In genomic region chr3R:21989770-21990169, dm6 we compare ENCODE assay signal across 4 fruit fly cellular contexts.
TF ChIP-seq lines count a peak whose summit lies in the region.

No protein-coding gene starts in this region.

- no peak for TF ChIP-seq CTCF in whole organism, embryonic (GFP tag; optimal IDR thresholded peaks at IDR 0.05; lab: Kevin White, UChicago)

TF ChIP-seq in whole organism, adult, 20 proteins besides CTCF, POLR2A, EP300 and RAD21:
- TF ChIP-seq CG11617 (GFP tag; optimal IDR thresholded peaks at IDR 0.05; lab: Kevin White, UChicago), result no peak
- TF ChIP-seq kay (GFP tag; lab: Kevin White, UChicago; ENCODE audit: borderline replicate concordance), result no peak
- no peak for TF ChIP-seq CG7045 (GFP tag; optimal IDR thresholded peaks at IDR 0.05; lab: Kevin White, UChicago)
- TF ChIP-seq CG5204 (GFP tag; optimal IDR thresholded peaks at IDR 0.05; lab: Kevin White, UChicago), result no peak
- TF ChIP-seq cic (GFP tag; optimal IDR thresholded peaks at IDR 0.05; lab: Kevin White, UChicago), result no peak
- no peak for TF ChIP-seq Clk (GFP tag; optimal IDR thresholded peaks at IDR 0.05; lab: Kevin White, UChicago)
- no peak for TF ChIP-seq Crg-1 (GFP tag; optimal IDR thresholded peaks at IDR 0.05; lab: Kevin White, UChicago)
- peak; percentile 31 for TF ChIP-seq tj (GFP tag; optimal IDR thresholded peaks at IDR 0.05; lab: Kevin White, UChicago)
- TF ChIP-seq Mnt (GFP tag; optimal IDR thresholded peaks at IDR 0.05; lab: Kevin White, UChicago), result no peak

TF ChIP-seq in whole organism, embryonic, 481 proteins besides CTCF, POLR2A, EP300 and RAD21:
- TF ChIP-seq Ets65A (GFP tag; lab: Kevin White, UChicago) (peak; percentile 46), CG8924 (tag; optimal IDR thresholded peaks at IDR 0.05; lab: Kevin White, UChicago) (no peak), Spps (tag; optimal IDR thresholded peaks at IDR 0.05; lab: Kevin White, UChicago) (no peak), Drgx (GFP tag; IDR thresholded peaks at IDR 0.05; lab: Robert Waterston, UW) (peak; percentile 45; the same call in 1 of the 2 replicates)

TF ChIP-seq in whole organism, prepupa, 60 proteins besides CTCF, POLR2A, EP300 and RAD21:
- TF ChIP-seq CG6163 (GFP tag; IDR thresholded peaks at IDR 0.05; lab: Robert Waterston, UW), result 0 out of 3 replicates have a peak, but pooled peaks have one; percentile 8
- TF ChIP-seq Sox15 (GFP tag; optimal IDR thresholded peaks at IDR 0.05; lab: Kevin White, UChicago), result no peak
- no peak for TF ChIP-seq CG11762 (GFP tag; optimal IDR thresholded peaks at IDR 0.05; lab: Kevin White, UChicago; ENCODE audit: insufficient read depth)
- TF ChIP-seq CG8119 (GFP tag; IDR thresholded peaks at IDR 0.05; lab: Robert Waterston, UW), result peak; percentile 62
- peak; percentile 54; the same call in 2 of the 3 replicates for TF ChIP-seq eg (GFP tag; IDR thresholded peaks at IDR 0.05; lab: Robert Waterston, UW)
- no peak for TF ChIP-seq ss (GFP tag; optimal IDR thresholded peaks at IDR 0.05; lab: Kevin White, UChicago)
- TF ChIP-seq CG11294 (GFP tag; IDR thresholded peaks at IDR 0.05; lab: Robert Waterston, UW), result no peak
- TF ChIP-seq CG15336 (GFP tag; IDR thresholded peaks at IDR 0.05; lab: Robert Waterston, UW), result no peak
- TF ChIP-seq CG6276 (GFP tag; optimal IDR thresholded peaks at IDR 0.05; lab: Kevin White, UChicago), result peak; percentile 53
- TF ChIP-seq CG31627 (GFP tag; optimal IDR thresholded peaks at IDR 0.05; lab: Kevin White, UChicago), result no peak
- TF ChIP-seq CG16779 (tag; optimal IDR thresholded peaks at IDR 0.05; lab: Kevin White, UChicago), result no peak

TF ChIP-seq in whole organism, pupa, 21 proteins besides CTCF, POLR2A, EP300 and RAD21:
- no peak for TF ChIP-seq Pif1A (GFP tag; optimal IDR thresholded peaks at IDR 0.05; lab: Kevin White, UChicago)
- TF ChIP-seq CG15710 (tag; optimal IDR thresholded peaks at IDR 0.05; lab: Kevin White, UChicago), result no peak
- no peak for TF ChIP-seq CG13204 (GFP tag; optimal IDR thresholded peaks at IDR 0.05; lab: Kevin White, UChicago)
- TF ChIP-seq CG8301 (tag; optimal IDR thresholded peaks at IDR 0.05; lab: Kevin White, UChicago), result no peak
- no peak for TF ChIP-seq CG8159 (tag; optimal IDR thresholded peaks at IDR 0.05; lab: Kevin White, UChicago)
- TF ChIP-seq CG4496 (GFP tag; IDR thresholded peaks at IDR 0.05; lab: Robert Waterston, UW), result peak; percentile 59; the same call in 2 of the 3 replicates
- TF ChIP-seq CG17806 (tag; optimal IDR thresholded peaks at IDR 0.05; lab: Kevin White, UChicago), result no peak
- TF ChIP-seq EcR (GFP tag; optimal IDR thresholded peaks at IDR 0.05; lab: Kevin White, UChicago), result no peak
- TF ChIP-seq fd96Ca (GFP tag; IDR thresholded peaks at IDR 0.05; lab: Robert Waterston, UW), result no peak
- no peak for TF ChIP-seq gl (tag; optimal IDR thresholded peaks at IDR 0.05; lab: Kevin White, UChicago)
- 0 out of 2 replicates have a peak, but pooled peaks have one; percentile 13 for TF ChIP-seq rn (GFP tag; IDR thresholded peaks at IDR 0.05; lab: Robert Waterston, UW)
- no peak for TF ChIP-seq CG10348 (GFP tag; IDR thresholded peaks at IDR 0.05; lab: Robert Waterston, UW)
- no peak for TF ChIP-seq D1 (tag; optimal IDR thresholded peaks at IDR 0.05; lab: Kevin White, UChicago)
- no peak for TF ChIP-seq CG14655 (GFP tag; optimal IDR thresholded peaks at IDR 0.05; lab: Kevin White, UChicago)
- TF ChIP-seq Snoo (tag; optimal IDR thresholded peaks at IDR 0.05; lab: Kevin White, UChicago), result no peak
- peak; percentile 49; the same call in 1 of the 2 replicates for TF ChIP-seq CG12605 (GFP tag; IDR thresholded peaks at IDR 0.05; lab: Robert Waterston, UW)
- 0 out of 2 replicates have a peak, but pooled peaks have one; percentile 45 for TF ChIP-seq CG32121 (GFP tag; IDR thresholded peaks at IDR 0.05; lab: Robert Waterston, UW)
- no peak for TF ChIP-seq CG9948 (tag; optimal IDR thresholded peaks at IDR 0.05; lab: Kevin White, UChicago)
- no peak for TF ChIP-seq Pif1B (GFP tag; optimal IDR thresholded peaks at IDR 0.05; lab: Kevin White, UChicago)
- TF ChIP-seq Ets98B (GFP tag; IDR thresholded peaks at IDR 0.05; lab: Robert Waterston, UW), result peak; percentile 44; the same call in 1 of the 2 replicates
- TF ChIP-seq CG34367 (tag; optimal IDR thresholded peaks at IDR 0.05; lab: Kevin White, UChicago), result no peak
